Worm (Caenorhabditis elegans) whole organism, L3 larva: ENCODE data around the gene tsr-2.
"Not testable (repeated sequence)": the region's sequence is repeated elsewhere in the genome, so short reads cannot be mapped to it uniquely, and the experiment has no call there.

Experiments used
- R02D3.7 ChIP-seq: fragments of 150-350 bp; optimal IDR thresholded peaks from 2 replicates; lab custom pipeline; 2014; ENCODE audit warnings: missing biosample characterization, missing genetic modification characterization
- aly-2 ChIP-seq: fragments of 150-350 bp; optimal IDR thresholded peaks from 2 replicates; lab custom pipeline; 2014; ENCODE audit warnings: missing biosample characterization, missing genetic modification characterization
- ama-1 ChIP-seq: fragments of 150-350 bp; optimal IDR thresholded peaks from 2 replicates; lab custom pipeline; 2018
- ceh-28 ChIP-seq: fragments of 150-350 bp; optimal IDR thresholded peaks from 2 replicates; lab custom pipeline; 2014; ENCODE audit warnings: missing biosample characterization, missing genetic modification reagents, missing genetic modification characterization
- ceh-82 ChIP-seq: fragments of 150-350 bp; optimal IDR thresholded peaks from 2 replicates; lab custom pipeline; 2014; ENCODE audit warnings: missing biosample characterization, missing genetic modification characterization
- ceh-9 ChIP-seq: sonication (generic microtip); optimal IDR thresholded peaks from 2 replicates; lab custom pipeline; 2018; ENCODE audit warnings: missing biosample characterization, missing genetic modification characterization
- egl-27 ChIP-seq: sonication (generic microtip); optimal IDR thresholded peaks from 4 replicates; lab custom pipeline; 2017; ENCODE audit warnings: missing biosample characterization, missing genetic modification reagents, missing genetic modification characterization
- egl-5 ChIP-seq: fragments of 150-350 bp; optimal IDR thresholded peaks from 2 replicates; lab custom pipeline; 2017; ENCODE audit warnings: missing biosample characterization, missing genetic modification reagents, missing genetic modification characterization, inconsistent platforms
- elt-1 ChIP-seq: fragments of 150-350 bp; optimal IDR thresholded peaks from 2 replicates; lab custom pipeline; 2014; ENCODE audit warnings: missing biosample characterization, missing genetic modification characterization
- elt-2 ChIP-seq: sonication (generic microtip); optimal IDR thresholded peaks from 2 replicates; lab custom pipeline; 2016; ENCODE audit warnings: missing genetic modification reagents, mild to moderate bottlenecking, missing genetic modification characterization, missing compliant biosample characterization
- elt-3 ChIP-seq, 3 experiments: fragments of 150-350 bp in 1 of 3; sonication (generic microtip) in 2 of 3; optimal IDR thresholded peaks; 2 replicates in 2 of 3; 4 replicates in 1 of 3; lab custom pipeline; 2014 to 2017; ENCODE audit warnings: missing biosample characterization in 3 of 3, missing genetic modification characterization in 3 of 3
- eor-1 ChIP-seq, 2 experiments: fragments of 150-350 bp; optimal IDR thresholded peaks; 2 replicates each; lab custom pipeline; 2014 to 2018; ENCODE audit warnings: missing biosample characterization in 2 of 2, missing genetic modification characterization in 2 of 2
- fkh-10 ChIP-seq: sonication (generic microtip); optimal IDR thresholded peaks from 2 replicates; lab custom pipeline; 2017; ENCODE audit warnings: missing biosample characterization, missing genetic modification reagents, missing genetic modification characterization
- fkh-2 ChIP-seq: fragments of 150-350 bp; optimal IDR thresholded peaks from 2 replicates; lab custom pipeline; 2014; ENCODE audit warnings: missing biosample characterization, missing genetic modification reagents, missing genetic modification characterization
- fos-1 ChIP-seq: fragments of 150-350 bp; optimal IDR thresholded peaks from 2 replicates; lab custom pipeline; 2014; ENCODE audit warnings: missing biosample characterization, missing genetic modification characterization
- hmg-11 ChIP-seq: sonication (generic microtip); optimal IDR thresholded peaks from 2 replicates; lab custom pipeline; 2016; ENCODE audit warnings: missing genetic modification characterization, missing compliant biosample characterization
- jun-1 ChIP-seq: fragments of 150-350 bp; optimal IDR thresholded peaks from 2 replicates; lab custom pipeline; 2014; ENCODE audit warnings: missing biosample characterization, missing genetic modification reagents, missing genetic modification characterization
- lin-15B ChIP-seq: fragments of 150-350 bp; optimal IDR thresholded peaks from 2 replicates; lab custom pipeline; 2014; ENCODE audit warnings: missing biosample characterization, missing genetic modification characterization
- lin-39 ChIP-seq: fragments of 150-350 bp; optimal IDR thresholded peaks from 2 replicates; lab custom pipeline; 2018; ENCODE audit warnings: missing biosample characterization, missing genetic modification reagents, missing genetic modification characterization
- lsy-12 ChIP-seq: sonication (generic microtip); optimal IDR thresholded peaks from 2 replicates; lab custom pipeline; 2016; ENCODE audit warnings: mild to moderate bottlenecking, missing genetic modification characterization, missing compliant biosample characterization
- mml-1 ChIP-seq: fragments of 150-350 bp; sonication (generic microtip); optimal IDR thresholded peaks from 3 replicates; lab custom pipeline; 2014; ENCODE audit warnings: missing biosample characterization, missing genetic modification characterization
- nfya-1 ChIP-seq: sonication (generic microtip); optimal IDR thresholded peaks from 2 replicates; lab custom pipeline; 2017; ENCODE audit warnings: missing genetic modification characterization, mild to moderate bottlenecking, missing compliant biosample characterization, antibody characterized with exemption, moderate library complexity; ENCODE audit not compliant: insufficient read depth
- nhr-12 ChIP-seq: fragments of 150-350 bp; optimal IDR thresholded peaks from 2 replicates; lab custom pipeline; 2014; ENCODE audit warnings: missing biosample characterization, missing genetic modification characterization
- nhr-23 ChIP-seq: fragments of 150-350 bp; optimal IDR thresholded peaks from 2 replicates; lab custom pipeline; 2014; ENCODE audit warnings: missing biosample characterization, missing genetic modification reagents, missing genetic modification characterization
- nhr-237 ChIP-seq: fragments of 150-350 bp; optimal IDR thresholded peaks from 2 replicates; lab custom pipeline; 2014; ENCODE audit warnings: missing biosample characterization, missing genetic modification characterization
- nhr-25 ChIP-seq: sonication (generic microtip); optimal IDR thresholded peaks from 2 replicates; lab custom pipeline; 2017; ENCODE audit warnings: missing biosample characterization, missing genetic modification characterization
- nhr-28 ChIP-seq: fragments of 150-350 bp; optimal IDR thresholded peaks from 2 replicates; lab custom pipeline; 2014; ENCODE audit warnings: missing biosample characterization, missing genetic modification characterization
- nhr-43 ChIP-seq: sonication (generic microtip); optimal IDR thresholded peaks from 2 replicates; lab custom pipeline; 2016; ENCODE audit warnings: mild to moderate bottlenecking, missing genetic modification characterization, missing compliant biosample characterization; ENCODE audit not compliant: poor library complexity, severe bottlenecking
- nhr-67 ChIP-seq: fragments of 150-350 bp; optimal IDR thresholded peaks from 2 replicates; lab custom pipeline; 2014; ENCODE audit warnings: missing biosample characterization, missing genetic modification characterization
- nhr-76 ChIP-seq: fragments of 150-350 bp; sonication (generic microtip); optimal IDR thresholded peaks from 5 replicates; lab custom pipeline; 2014; ENCODE audit warnings: missing biosample characterization, missing genetic modification characterization
- nhr-77 ChIP-seq: fragments of 150-350 bp; optimal IDR thresholded peaks from 2 replicates; lab custom pipeline; 2014; ENCODE audit warnings: missing biosample characterization, missing genetic modification characterization
- pha-4 ChIP-seq: fragments of 150-350 bp; optimal IDR thresholded peaks from 2 replicates; lab custom pipeline; 2014; ENCODE audit warnings: missing biosample characterization, missing genetic modification reagents, missing genetic modification characterization
- pqm-1 ChIP-seq: fragments of 150-350 bp; optimal IDR thresholded peaks from 2 replicates; lab custom pipeline; 2017; ENCODE audit warnings: missing biosample characterization, missing genetic modification characterization, inconsistent platforms
- sea-2 ChIP-seq: fragments of 150-350 bp; sonication (generic microtip); optimal IDR thresholded peaks from 4 replicates; lab custom pipeline; 2014; ENCODE audit warnings: missing biosample characterization, missing genetic modification reagents, missing genetic modification characterization
- skn-1 ChIP-seq: fragments of 150-350 bp; optimal IDR thresholded peaks from 2 replicates; lab custom pipeline; 2014; ENCODE audit warnings: missing biosample characterization, missing genetic modification characterization
- snpc-4 ChIP-seq: fragments of 150-350 bp; optimal IDR thresholded peaks from 2 replicates; lab custom pipeline; 2014; ENCODE audit warnings: missing biosample characterization, missing genetic modification characterization
- tbx-2 ChIP-seq: sonication (generic microtip); optimal IDR thresholded peaks from 2 replicates; lab custom pipeline; 2016; ENCODE audit warnings: mild to moderate bottlenecking, missing genetic modification characterization, missing compliant biosample characterization
- unc-39 ChIP-seq: sonication (generic microtip); optimal IDR thresholded peaks from 4 replicates; lab custom pipeline; 2017; ENCODE audit warnings: missing biosample characterization, missing genetic modification characterization
- zag-1 ChIP-seq: fragments of 150-350 bp; optimal IDR thresholded peaks from 2 replicates; lab custom pipeline; 2014; ENCODE audit warnings: missing biosample characterization, missing genetic modification characterization
- ztf-11 ChIP-seq: fragments of 150-350 bp; optimal IDR thresholded peaks from 2 replicates; lab custom pipeline; 2014; ENCODE audit warnings: missing biosample characterization, missing genetic modification characterization
- ztf-4 ChIP-seq: fragments of 150-350 bp; optimal IDR thresholded peaks from 2 replicates; lab custom pipeline; 2014; ENCODE audit warnings: missing biosample characterization, missing genetic modification characterization

The tsr-2 gene

DNA sequence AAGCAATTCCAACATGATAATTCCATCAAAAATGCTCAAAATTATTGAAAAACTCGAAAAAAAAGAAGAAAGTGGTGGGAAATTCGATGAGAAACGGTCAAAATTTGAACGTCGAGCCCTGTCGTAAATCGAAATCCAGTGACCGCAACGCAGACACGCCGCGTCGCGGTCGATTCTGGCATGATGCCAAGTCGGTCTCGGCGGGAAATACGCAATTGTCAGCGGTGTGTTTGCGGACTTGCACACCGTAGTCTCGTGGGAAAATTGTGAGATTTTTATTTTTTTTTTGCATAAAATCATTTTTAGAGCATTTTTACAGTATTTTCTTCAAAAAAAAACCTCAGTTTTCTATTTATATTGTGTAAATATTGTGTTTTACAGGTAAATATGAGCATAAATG, at the start of gene tsr-2:
Gene tsr-2 (plus strand): TSS at position 382 of the 400 bp plus-strand sequence.
- TF ChIP-seq ztf-4 (tag; lab: Kevin White, UChicago) (no peak), fos-1 (tag; lab: Kevin White, UChicago) (peak; percentile 32), nhr-25 (tag; lab: Kevin White, UChicago) (peak; percentile 90), unc-39 (no peak), lsy-12 (peak; percentile 78), elt-1 (tag; lab: Kevin White, UChicago) (peak; percentile 24), nhr-77 (peak; percentile 17), ceh-28 (tag; lab: Kevin White, UChicago) (peak; percentile 71), snpc-4 (peak; percentile 88), jun-1 (peak; percentile 91), mml-1 (tag; lab: Kevin White, UChicago) (no peak), R02D3.7 (tag; lab: Kevin White, UChicago) (peak; percentile 76), nfya-1 (tag; lab: Kevin White, UChicago) (peak; percentile 97), fkh-2 (tag; lab: Kevin White, UChicago) (no peak), elt-3 (tag; optimal IDR thresholded peaks at IDR 0.05; lab: Kevin White, UChicago) (no peak), lin-15B (tag; lab: Kevin White, UChicago) (peak; percentile 93), ceh-82 (tag; lab: Kevin White, UChicago) (peak; percentile 39), aly-2 (tag; lab: Kevin White, UChicago) (no peak), pqm-1 (peak; percentile 45), ama-1 (lab: Kevin White, UChicago) (peak; percentile 74), nhr-43 (tag; lab: Kevin White, UChicago) (peak; percentile 72), egl-5 (tag; lab: Kevin White, UChicago) (peak; percentile 74), pha-4 (peak; percentile 96), nhr-12 (no peak), eor-1 (tag; optimal IDR thresholded peaks at IDR 0.05; lab: Kevin White, UChicago) (peak in 1 of 2 experiments; percentile 19), tbx-2 (tag; lab: Kevin White, UChicago) (peak; percentile 84), nhr-28 (tag; lab: Kevin White, UChicago) (no peak), nhr-23 (peak; percentile 90), hmg-11 (tag; lab: Kevin White, UChicago) (peak; percentile 89), fkh-10 (GFP tag; lab: Kevin White, UChicago) (peak; percentile 70), sea-2 (GFP tag; lab: Kevin White, UChicago) (peak; percentile 28), elt-2 (tag; lab: Kevin White, UChicago) (peak; percentile 70), skn-1 (peak; percentile 73), lin-39 (tag; lab: Kevin White, UChicago) (peak; percentile 94), egl-27 (peak; percentile 49)

DNA sequence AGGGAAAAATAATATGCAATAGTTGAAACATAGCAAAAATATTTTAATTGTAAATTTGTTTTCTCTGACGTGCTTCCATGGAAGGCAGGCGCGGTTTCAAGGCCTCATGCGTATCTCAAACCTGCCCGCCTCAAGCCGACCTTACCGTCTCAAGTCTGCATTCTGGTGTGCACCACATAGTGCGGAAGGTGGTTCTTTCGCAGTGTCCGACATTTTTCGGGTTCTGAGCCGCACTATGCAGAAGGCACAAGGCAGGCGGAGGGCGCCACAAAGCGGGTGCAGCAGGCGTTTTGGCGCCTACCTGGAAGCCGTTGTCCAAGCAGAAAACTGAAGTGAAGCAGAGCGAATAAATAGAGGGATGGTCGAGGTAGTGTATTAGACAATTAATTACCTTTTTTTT, 33.9 kb upstream of the tsr-2 start:
- TF ChIP-seq lin-39 (tag; lab: Kevin White, UChicago) (no peak), nhr-67 (tag; lab: Kevin White, UChicago) (no peak), ceh-82 (tag; lab: Kevin White, UChicago) (no peak), ztf-11 (tag; lab: Kevin White, UChicago) (no peak), nhr-76 (tag; lab: Kevin White, UChicago) (no peak), tbx-2 (tag; lab: Kevin White, UChicago) (no peak), skn-1 (no peak), nhr-77 (no peak), fos-1 (tag; lab: Kevin White, UChicago) (no peak), nfya-1 (tag; lab: Kevin White, UChicago) (no peak), fkh-10 (GFP tag; lab: Kevin White, UChicago) (no peak), zag-1 (no peak), ceh-9 (tag; lab: Kevin White, UChicago) (no peak), nhr-43 (tag; lab: Kevin White, UChicago) (no peak), pha-4 (no peak)

DNA sequence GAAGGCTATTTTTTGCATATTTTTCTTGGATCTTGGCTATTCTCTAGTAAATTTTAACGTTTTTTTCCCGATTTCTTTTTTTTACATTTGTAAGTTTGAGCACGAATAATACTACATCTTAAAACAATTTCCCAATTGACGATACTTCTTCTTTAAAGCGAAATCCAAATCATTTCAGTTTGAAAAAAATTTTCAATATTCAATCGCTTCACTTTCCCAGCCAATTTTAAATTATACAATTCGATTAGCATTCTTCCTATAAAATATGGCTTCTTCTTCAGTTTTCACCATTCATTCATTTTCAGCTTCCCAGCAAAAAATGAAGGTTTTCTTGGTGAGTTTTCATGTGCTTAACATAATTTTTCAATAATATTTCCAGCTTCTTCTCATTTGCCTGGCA, 30.5 kb upstream of the tsr-2 start, which contains the start of gene fip-7:
Gene fip-7 (plus strand): TSS at position 301 of the 400 bp plus-strand sequence.
- TF ChIP-seq unc-39; nhr-237 (tag; lab: Kevin White, UChicago); lin-15B (tag; lab: Kevin White, UChicago): not testable (repeated sequence)
- TF ChIP-seq, all 47 proteins: peak for 0; not testable (repeated sequence) for 47
